Worm (Caenorhabditis elegans) whole organism, L3 larva: Measurements from ENCODE around the gene arx-6.

Experiments
- ZK546.5 ChIP-seq: sonication (generic microtip); optimal IDR thresholded peaks from 2 replicates; lab custom pipeline; 2017; ENCODE audit warnings: missing biosample characterization, missing genetic modification characterization
- aly-2 ChIP-seq: fragments of 150-350 bp; optimal IDR thresholded peaks from 2 replicates; lab custom pipeline; 2014; ENCODE audit warnings: missing biosample characterization, missing genetic modification characterization
- fos-1 ChIP-seq: fragments of 150-350 bp; optimal IDR thresholded peaks from 2 replicates; lab custom pipeline; 2014; ENCODE audit warnings: missing biosample characterization, missing genetic modification characterization
- zag-1 ChIP-seq: fragments of 150-350 bp; optimal IDR thresholded peaks from 2 replicates; lab custom pipeline; 2014; ENCODE audit warnings: missing biosample characterization, missing genetic modification characterization

DNA sequence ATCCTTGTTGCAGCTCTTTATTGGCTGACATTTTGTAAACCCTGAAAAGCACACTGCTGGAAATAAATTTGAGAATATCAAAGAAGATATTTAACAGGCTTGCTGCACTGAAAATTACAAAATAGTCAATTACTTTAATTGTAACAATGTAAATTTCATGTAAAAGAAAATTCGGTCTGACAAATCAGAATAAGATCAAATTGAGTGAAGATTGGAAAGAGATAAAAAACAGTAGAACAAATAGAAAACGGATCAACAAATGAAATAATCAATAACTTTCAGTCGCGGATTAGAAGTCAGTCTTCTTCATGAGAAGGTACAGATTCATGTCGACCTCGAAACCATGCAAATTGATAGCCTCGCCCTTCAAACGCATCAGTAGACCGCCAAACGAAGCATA lies 38.6 kb downstream of the arx-6 start, which contains the start of gene rars-1:
- TF ChIP-seq zag-1 (tag; lab: Kevin White, UChicago) (no peak), ZK546.5 (tag; lab: Kevin White, UChicago) (no peak), aly-2 (tag; lab: Kevin White, UChicago) (no peak), fos-1 (tag; lab: Kevin White, UChicago) (no peak)
